Worm (Caenorhabditis elegans) whole organism, L4/young adult: Measurements from ENCODE around the gene H35B03.1.

ENCODE experiments used
- W03F9.2 ChIP-seq: fragments of 150-350 bp; optimal IDR thresholded peaks from 2 replicates; lab custom pipeline; 2014; ENCODE audit warnings: missing biosample characterization, missing genetic modification characterization
- dao-5 ChIP-seq: sonication (generic microtip); optimal IDR thresholded peaks from 2 replicates; lab custom pipeline; 2016; ENCODE audit warnings: missing genotype, missing genetic modification characterization, moderate library complexity, missing compliant biosample characterization
- him-1 ChIP-seq: sonication (generic microtip); optimal IDR thresholded peaks from 2 replicates; lab custom pipeline; 2016; ENCODE audit warnings: missing genotype, missing genetic modification reagents, missing genetic modification characterization, missing compliant biosample characterization

The H35B03.1 gene

DNA sequence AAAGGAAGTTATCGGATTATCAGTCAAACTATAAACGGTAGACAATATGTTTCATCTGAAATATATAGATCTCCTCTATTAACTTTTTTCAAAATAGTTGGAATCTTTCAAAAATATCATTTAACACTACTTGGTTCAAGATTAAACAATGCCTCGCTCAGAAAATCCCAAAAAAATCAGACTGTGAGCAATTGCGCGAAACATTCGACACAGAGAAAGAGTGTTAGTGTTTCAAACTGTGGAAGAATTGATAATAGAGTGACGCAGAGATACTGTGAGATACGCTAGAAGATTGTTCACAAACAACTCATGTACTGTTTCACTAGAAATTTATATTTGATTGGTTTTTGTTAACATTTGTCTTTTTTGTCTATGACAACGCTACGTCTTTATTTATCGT is 15.6 kb downstream of the H35B03.1 start, which contains the start of gene chil-11:
Gene chil-11 (plus strand): TSS at position 301 of the 400 bp plus-strand sequence.
- TF ChIP-seq him-1: no peak

- no peak for TF ChIP-seq W03F9.2 (tag; lab: Kevin White, UChicago)
- TF ChIP-seq him-1: no peak
- TF ChIP-seq dao-5: no peak
These were observed 18.7 kb downstream of the H35B03.1 start, which contains the start of gene C45E5.1 for ce11 chrIV:5744114-5744513. Gene C45E5.1, plus strand, starts transcription at chrIV:5744403.

DNA sequence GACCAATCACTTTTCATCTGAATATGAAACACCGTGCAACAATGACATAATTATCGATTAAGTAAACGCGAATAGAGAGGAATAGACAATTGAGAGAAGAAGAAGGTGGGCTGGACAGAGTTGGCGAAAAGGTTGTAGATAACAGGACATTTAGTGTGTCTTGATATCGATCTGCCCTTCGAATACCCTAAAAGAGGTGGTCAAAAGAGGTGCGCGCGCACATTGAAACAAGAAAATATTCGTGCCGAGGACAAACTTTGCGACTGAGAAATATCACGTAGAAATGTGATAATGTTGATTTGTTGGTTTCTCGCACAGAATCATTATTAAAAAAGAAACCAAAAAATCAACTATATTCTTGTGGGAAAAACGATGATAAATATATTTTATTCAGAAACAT is 24.5 kb downstream of the H35B03.1 start:
- TF ChIP-seq him-1: no peak
- TF ChIP-seq W03F9.2 (tag; lab: Kevin White, UChicago): no peak
- no peak for TF ChIP-seq dao-5

- no peak for TF ChIP-seq him-1
- TF ChIP-seq W03F9.2 (tag; lab: Kevin White, UChicago): no peak
- no peak for TF ChIP-seq dao-5
These were observed 26.6 kb downstream of the H35B03.1 start for ce11 chrIV:5751997-5752396.

ce11 chrIV:5752704-5753103 is 27.3 kb downstream of the H35B03.1 start:
- TF ChIP-seq W03F9.2 (tag; lab: Kevin White, UChicago): no peak
- no peak for TF ChIP-seq dao-5
- no peak for TF ChIP-seq him-1

- TF ChIP-seq dao-5: no peak
- TF ChIP-seq W03F9.2 (tag; lab: Kevin White, UChicago): no peak
- no peak for TF ChIP-seq him-1
These were observed 27.9 kb downstream of the H35B03.1 start for ce11 chrIV:5753253-5753652.

DNA sequence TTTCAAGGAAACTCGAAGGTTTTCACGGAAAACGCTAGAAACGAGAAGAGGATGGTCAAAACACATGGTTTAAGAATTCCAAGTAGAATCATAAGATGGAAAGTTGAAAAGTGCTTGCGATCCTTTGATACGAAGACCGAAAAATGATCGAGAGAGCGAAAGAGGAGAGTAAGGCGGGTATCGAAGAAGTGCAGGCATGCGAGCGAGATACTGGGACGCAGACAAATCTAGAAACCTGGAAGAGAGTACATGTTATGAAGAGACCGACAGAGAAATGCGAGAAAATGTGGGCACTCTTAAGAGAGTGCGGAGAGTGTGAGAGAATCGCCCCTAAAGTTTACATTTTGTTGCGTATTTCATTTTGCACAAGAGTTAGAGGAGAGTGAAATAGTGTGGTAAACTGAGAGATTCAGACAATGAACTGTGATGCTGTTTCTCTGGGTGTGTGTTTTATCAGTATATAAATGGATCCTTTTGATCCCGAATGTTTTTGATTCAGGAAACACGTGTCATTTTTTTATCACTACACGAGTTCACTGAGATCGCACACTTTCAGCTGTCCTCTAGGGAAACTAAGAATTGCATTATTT is 28.6 kb downstream of the H35B03.1 start:
- TF ChIP-seq W03F9.2 (tag; lab: Kevin White, UChicago): no peak
- no peak for TF ChIP-seq him-1
- TF ChIP-seq dao-5: no peak

DNA sequence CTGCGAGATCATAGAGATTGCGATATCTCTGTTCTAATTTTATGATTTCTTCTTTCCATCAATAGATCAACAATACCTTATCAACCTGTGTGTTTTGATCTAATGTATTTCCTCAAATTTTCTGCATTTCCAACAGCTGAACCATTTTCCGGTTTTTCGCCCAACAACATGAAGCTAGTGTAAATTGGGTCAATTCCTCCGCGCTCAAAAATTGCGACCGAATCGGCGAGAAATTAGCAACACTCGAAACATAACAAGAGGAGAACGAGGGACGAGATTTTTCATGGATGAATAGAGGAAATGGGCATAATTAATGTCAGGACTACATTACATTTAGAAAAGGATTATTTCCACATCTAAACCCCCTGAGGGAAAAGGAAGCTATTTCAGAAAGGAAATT is 29.4 kb downstream of the H35B03.1 start:
- TF ChIP-seq W03F9.2 (tag; lab: Kevin White, UChicago): no peak
- TF ChIP-seq him-1: no peak
- TF ChIP-seq dao-5: no peak

ce11 chrIV:5755922-5756321 is 30.5 kb downstream of the H35B03.1 start:
- TF ChIP-seq W03F9.2 (tag; lab: Kevin White, UChicago): no peak
- no peak for TF ChIP-seq him-1
- no peak for TF ChIP-seq dao-5

DNA sequence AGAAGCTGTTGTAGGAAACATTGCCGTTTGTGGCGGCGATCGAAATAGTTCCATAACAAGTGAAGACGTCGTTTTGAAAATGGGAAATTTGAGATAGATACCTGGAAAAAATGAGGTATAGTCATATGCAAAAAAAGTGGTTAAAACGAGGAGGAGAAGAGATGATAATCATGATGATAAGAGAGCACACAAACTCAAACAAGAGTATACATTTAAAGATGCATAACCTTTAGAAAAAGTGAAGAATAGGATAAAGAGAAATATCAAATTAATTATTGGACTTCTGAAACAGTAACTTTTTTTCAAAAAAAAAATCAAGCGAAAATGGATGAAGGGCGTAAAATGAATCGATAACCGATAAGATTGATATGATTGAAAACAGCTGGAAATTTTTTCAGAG is 32.4 kb downstream of the H35B03.1 start, which contains the start of gene nhr-46:
Gene nhr-46 (minus strand): TSS at position 101 of the 400 bp plus-strand sequence.
- TF ChIP-seq him-1: no peak
- no peak for TF ChIP-seq dao-5
- no peak for TF ChIP-seq W03F9.2 (tag; lab: Kevin White, UChicago)

- TF ChIP-seq W03F9.2 (tag; lab: Kevin White, UChicago) (no peak), dao-5 (no peak), him-1 (no peak)
These were observed 33.3 kb downstream of the H35B03.1 start for ce11 chrIV:5758695-5759094.

DNA sequence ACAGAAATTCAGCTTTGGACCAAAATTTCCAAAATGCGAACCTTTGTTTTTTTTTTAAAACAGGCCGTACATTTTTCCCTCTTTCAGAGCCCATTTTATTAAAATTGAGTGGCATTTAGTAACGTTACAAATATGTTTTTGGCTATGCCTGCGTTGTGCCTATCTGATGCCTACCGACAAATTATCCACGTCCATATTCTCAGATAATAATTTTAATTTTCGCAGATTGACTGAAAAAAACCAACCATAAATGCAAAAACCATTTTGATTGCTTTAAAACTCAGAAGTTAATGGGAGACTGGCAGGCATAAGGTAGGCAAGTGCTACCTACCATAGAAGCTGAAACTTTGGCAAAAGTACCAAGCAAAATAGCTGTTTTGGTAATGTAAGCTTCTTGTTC is 35.3 kb downstream of the H35B03.1 start:
- no peak for TF ChIP-seq him-1
- TF ChIP-seq W03F9.2 (tag; lab: Kevin White, UChicago): no peak
- no peak for TF ChIP-seq dao-5

ce11 chrIV:5761211-5761907 is 36.0 kb downstream of the H35B03.1 start:
- TF ChIP-seq dao-5: no peak
- TF ChIP-seq him-1: no peak
- TF ChIP-seq W03F9.2 (tag; lab: Kevin White, UChicago): no peak

DNA sequence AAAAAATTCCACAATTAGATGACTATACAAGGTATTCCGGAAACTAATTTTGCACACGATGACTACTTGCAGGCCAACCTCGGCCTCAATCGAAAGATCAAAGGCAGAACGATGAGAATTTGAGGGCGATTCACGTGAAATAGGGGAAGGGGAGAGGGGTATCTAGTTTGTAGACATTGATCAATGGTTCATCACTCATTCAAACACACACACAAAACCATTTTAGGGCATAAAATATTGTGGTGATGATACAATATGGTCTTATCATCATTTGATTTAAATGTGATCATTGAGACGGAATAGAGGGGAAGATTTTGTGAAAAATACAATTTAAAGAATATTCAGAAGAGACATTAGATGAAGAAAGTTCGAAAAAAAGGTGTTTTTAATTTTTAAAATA is 37.4 kb downstream of the H35B03.1 start:
- no peak for TF ChIP-seq him-1
- no peak for TF ChIP-seq W03F9.2 (tag; lab: Kevin White, UChicago)
- TF ChIP-seq dao-5: no peak

ce11 chrIV:5764392-5764791 is 39.0 kb downstream of the H35B03.1 start:
- TF ChIP-seq dao-5: no peak
- TF ChIP-seq him-1: no peak
- no peak for TF ChIP-seq W03F9.2 (tag; lab: Kevin White, UChicago)

DNA sequence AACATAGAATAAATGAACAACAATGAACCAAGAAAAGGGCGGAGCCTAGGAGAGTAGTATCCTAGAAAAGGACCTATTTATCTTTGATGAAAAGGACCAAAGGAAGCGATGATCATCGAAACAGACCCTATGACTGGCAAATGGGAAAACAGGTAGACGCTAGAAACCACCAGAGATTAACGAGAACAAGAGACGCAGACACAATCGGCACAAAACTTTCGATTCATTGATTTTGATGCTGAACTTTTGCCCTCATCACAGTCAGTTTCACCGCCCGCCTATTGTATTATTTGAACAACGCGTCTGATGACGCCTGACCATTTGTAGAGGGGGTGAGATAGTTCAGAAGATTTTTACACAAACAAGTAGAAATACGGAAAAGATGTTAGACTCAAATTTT is 40.3 kb downstream of the H35B03.1 start:
- TF ChIP-seq dao-5: no peak
- no peak for TF ChIP-seq W03F9.2 (tag; lab: Kevin White, UChicago)
- TF ChIP-seq him-1: no peak
